Worm (Caenorhabditis elegans) whole organism, L2 larva: ENCODE measurements around the gene mep-1.

ENCODE experiments used
- C34F6.9 ChIP-seq: fragments of 150-350 bp; optimal IDR thresholded peaks from 2 replicates; lab custom pipeline; 2014; ENCODE audit warnings: missing biosample characterization, missing genetic modification characterization
- F13H6.1 ChIP-seq: sonication (generic microtip); optimal IDR thresholded peaks from 2 replicates; lab custom pipeline; 2016; ENCODE audit warnings: missing genetic modification characterization, missing compliant biosample characterization
- R02D3.7 ChIP-seq: fragments of 150-350 bp; optimal IDR thresholded peaks from 2 replicates; lab custom pipeline; 2014; ENCODE audit warnings: missing biosample characterization, missing genetic modification characterization
- Y55F3AM.14 ChIP-seq: fragments of 200-800 bp; sonication (Bioruptor generic); optimal IDR thresholded peaks from 2 replicates; lab custom pipeline; 2018; ENCODE audit warnings: mild to moderate bottlenecking, missing genetic modification characterization, missing compliant biosample characterization
- ZK546.5 ChIP-seq: sonication (generic microtip); optimal IDR thresholded peaks from 2 replicates; lab custom pipeline; 2017; ENCODE audit warnings: missing biosample characterization, missing genetic modification characterization
- alr-1 ChIP-seq: fragments of 150-350 bp; optimal IDR thresholded peaks from 2 replicates; lab custom pipeline; 2014; ENCODE audit warnings: missing biosample characterization, missing genetic modification characterization
- aly-2 ChIP-seq: fragments of 150-350 bp; optimal IDR thresholded peaks from 2 replicates; lab custom pipeline; 2014; ENCODE audit warnings: missing biosample characterization, missing genetic modification characterization
- blmp-1 ChIP-seq: sonication (generic microtip); optimal IDR thresholded peaks from 2 replicates; lab custom pipeline; 2017; ENCODE audit warnings: missing genetic modification characterization, mild to moderate bottlenecking, missing compliant biosample characterization, antibody characterized with exemption, moderate library complexity; ENCODE audit not compliant: insufficient read depth
- ceh-16 ChIP-seq: fragments of 150-350 bp; optimal IDR thresholded peaks from 2 replicates; lab custom pipeline; 2014; ENCODE audit warnings: missing biosample characterization, missing genetic modification characterization
- ceh-82 ChIP-seq: fragments of 150-350 bp; optimal IDR thresholded peaks from 2 replicates; lab custom pipeline; 2014; ENCODE audit warnings: missing biosample characterization, missing genetic modification characterization
- crh-2 ChIP-seq: sonication (generic microtip); optimal IDR thresholded peaks from 2 replicates; lab custom pipeline; 2017; ENCODE audit warnings: missing biosample characterization, missing genetic modification characterization
- dmd-4 ChIP-seq: sonication (generic microtip); optimal IDR thresholded peaks from 2 replicates; lab custom pipeline; 2017; ENCODE audit warnings: missing biosample characterization, missing genetic modification characterization
- egl-27 ChIP-seq: sonication (generic microtip); optimal IDR thresholded peaks from 3 replicates; lab custom pipeline; 2017; ENCODE audit warnings: missing biosample characterization, missing genetic modification reagents, missing genetic modification characterization
- elt-1 ChIP-seq: fragments of 150-350 bp; optimal IDR thresholded peaks from 2 replicates; lab custom pipeline; 2014; ENCODE audit warnings: missing biosample characterization, missing genetic modification characterization
- elt-3 ChIP-seq: sonication (generic microtip); optimal IDR thresholded peaks from 2 replicates; lab custom pipeline; 2017; ENCODE audit warnings: missing biosample characterization, missing genetic modification characterization
- fos-1 ChIP-seq: fragments of 150-350 bp; optimal IDR thresholded peaks from 2 replicates; lab custom pipeline; 2014; ENCODE audit warnings: missing biosample characterization, missing genetic modification characterization
- gmeb-1 ChIP-seq: fragments of 150-350 bp; optimal IDR thresholded peaks from 2 replicates; lab custom pipeline; 2014; ENCODE audit warnings: missing biosample characterization, missing genetic modification characterization
- lin-13 ChIP-seq: fragments of 150-350 bp; optimal IDR thresholded peaks from 2 replicates; lab custom pipeline; 2014; ENCODE audit warnings: missing biosample characterization, missing genetic modification reagents, missing genetic modification characterization
- lsy-2 ChIP-seq, 2 experiments: fragments of 150-350 bp in 1 of 2; sonication (generic microtip) in 1 of 2; optimal IDR thresholded peaks; 2 replicates each; lab custom pipeline; 2014 to 2017; ENCODE audit warnings: missing biosample characterization in 2 of 2, missing genetic modification characterization in 2 of 2
- mab-5 ChIP-seq: fragments of 150-350 bp; optimal IDR thresholded peaks from 2 replicates; lab custom pipeline; 2014; ENCODE audit warnings: missing biosample characterization, missing genetic modification characterization
- mbf-1 ChIP-seq: sonication (generic microtip); optimal IDR thresholded peaks from 2 replicates; lab custom pipeline; 2017; ENCODE audit warnings: missing biosample characterization, missing genetic modification characterization
- nhr-10 ChIP-seq: sonication (generic microtip); optimal IDR thresholded peaks from 2 replicates; lab custom pipeline; 2017; ENCODE audit warnings: missing biosample characterization, missing genetic modification characterization
- nhr-11 ChIP-seq: fragments of 150-350 bp; optimal IDR thresholded peaks from 2 replicates; lab custom pipeline; 2014; ENCODE audit warnings: missing biosample characterization, missing genetic modification characterization
- nhr-12 ChIP-seq: fragments of 150-350 bp; optimal IDR thresholded peaks from 2 replicates; lab custom pipeline; 2014; ENCODE audit warnings: missing biosample characterization, missing genetic modification characterization
- nhr-21 ChIP-seq: fragments of 150-350 bp; optimal IDR thresholded peaks from 2 replicates; lab custom pipeline; 2014; ENCODE audit warnings: missing biosample characterization, missing genetic modification characterization
- nhr-23 ChIP-seq: fragments of 150-350 bp; optimal IDR thresholded peaks from 2 replicates; lab custom pipeline; 2014; ENCODE audit warnings: missing biosample characterization, missing genetic modification reagents, missing genetic modification characterization
- nhr-237 ChIP-seq: fragments of 150-350 bp; optimal IDR thresholded peaks from 2 replicates; lab custom pipeline; 2014; ENCODE audit warnings: missing biosample characterization, missing genetic modification characterization
- nhr-25 ChIP-seq: fragments of 150-350 bp; sonication (generic microtip); optimal IDR thresholded peaks from 3 replicates; lab custom pipeline; 2014; ENCODE audit warnings: missing biosample characterization, missing genetic modification characterization
- nhr-6 ChIP-seq: fragments of 150-350 bp; optimal IDR thresholded peaks from 2 replicates; lab custom pipeline; 2014; ENCODE audit warnings: missing biosample characterization, missing genetic modification characterization
- nhr-77 ChIP-seq: fragments of 150-350 bp; optimal IDR thresholded peaks from 2 replicates; lab custom pipeline; 2014; ENCODE audit warnings: missing biosample characterization, missing genetic modification characterization
- peb-1 ChIP-seq: fragments of 150-350 bp; optimal IDR thresholded peaks from 2 replicates; lab custom pipeline; 2014; ENCODE audit warnings: missing biosample characterization, missing genetic modification characterization
- sem-4 ChIP-seq: fragments of 150-350 bp; optimal IDR thresholded peaks from 2 replicates; lab custom pipeline; 2014; ENCODE audit warnings: missing biosample characterization, missing genetic modification reagents, missing genetic modification characterization
- skn-1 ChIP-seq: sonication (generic microtip); optimal IDR thresholded peaks from 2 replicates; lab custom pipeline; 2017; ENCODE audit warnings: missing biosample characterization, missing genetic modification characterization
- sma-3 ChIP-seq: sonication (generic microtip); optimal IDR thresholded peaks from 2 replicates; lab custom pipeline; 2016; ENCODE audit warnings: missing genetic modification reagents, missing genetic modification characterization, missing compliant biosample characterization
- sma-9 ChIP-seq, 2 experiments: fragments of 150-350 bp in 1 of 2; sonication (generic microtip) in 1 of 2; optimal IDR thresholded peaks; 2 replicates each; lab custom pipeline; 2014 to 2016; ENCODE audit warnings: missing genetic modification characterization in 2 of 2, mild to moderate bottlenecking in 1 of 2, missing biosample characterization in 1 of 2, missing compliant biosample characterization in 1 of 2, missing genetic modification reagents in 1 of 2, moderate library complexity in 1 of 2
- snpc-4 ChIP-seq: fragments of 150-350 bp; optimal IDR thresholded peaks from 2 replicates; lab custom pipeline; 2014; ENCODE audit warnings: missing biosample characterization, missing genetic modification characterization
- unc-39 ChIP-seq: fragments of 150-350 bp; optimal IDR thresholded peaks from 2 replicates; lab custom pipeline; 2014; ENCODE audit warnings: missing biosample characterization, missing genetic modification characterization
- unc-55 ChIP-seq: fragments of 150-350 bp; sonication (generic microtip); optimal IDR thresholded peaks from 3 replicates; lab custom pipeline; 2014; ENCODE audit warnings: missing biosample characterization, missing genetic modification reagents, missing genetic modification characterization
- ztf-1 ChIP-seq: fragments of 200-800 bp; sonication (Bioruptor generic); conservative IDR thresholded peaks from 2 replicates; pipeline ENCODE4 v1.3.6; 2022; ENCODE audit warnings: missing genetic modification characterization, missing compliant biosample characterization
- ztf-11 ChIP-seq: sonication (generic microtip); optimal IDR thresholded peaks from 2 replicates; lab custom pipeline; 2017; ENCODE audit warnings: missing biosample characterization, missing genetic modification characterization
- ztf-4 ChIP-seq: fragments of 150-350 bp; optimal IDR thresholded peaks from 2 replicates; lab custom pipeline; 2014; ENCODE audit warnings: missing biosample characterization, missing genetic modification characterization

mep-1 gene

ce11 chrIV:11480027-11480896 is 44.2 kb upstream of the mep-1 start, which contains the start of the genes mbf-1 and nse-4 (continued):
- TF ChIP-seq sem-4 = peak; percentile 20

ce11 chrIV:11486859-11487258 is 37.6 kb upstream of the mep-1 start:
- TF ChIP-seq mab-5 (tag; lab: Kevin White, UChicago) (peak; percentile 32), snpc-4 (no peak)
- TF ChIP-seq, all 48 proteins: peak for 1

- TF ChIP-seq sma-9 (GFP tag; optimal IDR thresholded peaks at IDR 0.05; lab: Kevin White, UChicago) = peak; percentile 3
- no peak for TF ChIP-seq sma-9 (tag; optimal IDR thresholded peaks at IDR 0.05; lab: Kevin White, UChicago)
- no peak for TF ChIP-seq aly-2 (tag; lab: Kevin White, UChicago)
- TF ChIP-seq alr-1 (tag; lab: Kevin White, UChicago) = no peak
These were observed 36.4 kb upstream of the mep-1 start for ce11 chrIV:11487889-11488556.

- TF ChIP-seq elt-1 (tag; lab: Kevin White, UChicago) = no peak
- TF ChIP-seq fos-1 = peak; percentile 73
- no peak for TF ChIP-seq R02D3.7
- no peak for TF ChIP-seq nhr-12 (tag; lab: Kevin White, UChicago)
These were observed 35.4 kb upstream of the mep-1 start for ce11 chrIV:11489077-11489476.

ce11 chrIV:11489610-11490339 is 34.7 kb upstream of the mep-1 start:
- TF ChIP-seq unc-55 (GFP tag; lab: Kevin White, UChicago) (no peak), blmp-1 (tag; lab: Kevin White, UChicago) (peak; percentile 76), ceh-16 (tag; lab: Kevin White, UChicago) (peak; percentile 38), ZK546.5 (tag; lab: Kevin White, UChicago) (no peak), nhr-6 (tag; lab: Kevin White, UChicago) (peak; percentile 73), ceh-82 (tag; lab: Kevin White, UChicago) (no peak), nhr-23 (tag; lab: Kevin White, UChicago) (no peak), nhr-237 (tag; lab: Kevin White, UChicago) (no peak), crh-2 (tag; lab: Kevin White, UChicago) (no peak), dmd-4 (tag; lab: Kevin White, UChicago) (no peak), nhr-77 (tag; lab: Kevin White, UChicago) (no peak), R02D3.7 (no peak), aly-2 (tag; lab: Kevin White, UChicago) (no peak), nhr-10 (tag; lab: Kevin White, UChicago) (no peak), skn-1 (tag; lab: Kevin White, UChicago) (no peak), ztf-4 (tag; lab: Kevin White, UChicago) (no peak), ztf-1 (GFP tag; lab: Robert Waterston, UW) (no peak), lin-13 (GFP tag; lab: Kevin White, UChicago) (peak; percentile 20), unc-39 (tag; lab: Kevin White, UChicago) (no peak), nhr-25 (peak; percentile 94), gmeb-1 (tag; lab: Kevin White, UChicago) (no peak), nhr-11 (tag; lab: Kevin White, UChicago) (no peak), ztf-11 (tag; lab: Kevin White, UChicago) (no peak), sma-3 (peak; percentile 70), lsy-2 (tag; optimal IDR thresholded peaks at IDR 0.05; lab: Kevin White, UChicago) (peak in 1 of 2 experiments; percentile 55), sma-9 (GFP tag; optimal IDR thresholded peaks at IDR 0.05; lab: Kevin White, UChicago) (peak; percentile 75), sma-9 (tag; optimal IDR thresholded peaks at IDR 0.05; lab: Kevin White, UChicago) (no peak), elt-3 (tag; lab: Kevin White, UChicago) (no peak), F13H6.1 (tag; lab: Kevin White, UChicago) (peak; percentile 35), snpc-4 (no peak), egl-27 (no peak), alr-1 (tag; lab: Kevin White, UChicago) (no peak), nhr-21 (peak; percentile 62), sem-4 (peak; percentile 38), mbf-1 (tag; lab: Kevin White, UChicago) (no peak), peb-1 (no peak), elt-1 (tag; lab: Kevin White, UChicago) (no peak), Y55F3AM.14 (GFP tag; lab: Kevin White, UChicago) (no peak), mab-5 (tag; lab: Kevin White, UChicago) (no peak), C34F6.9 (peak; percentile 42)
